Worm (Caenorhabditis elegans): ENCODE measurements around the gene F11G11.15.

- no peak for TF ChIP-seq him-1 (tag; optimal IDR thresholded peaks at IDR 0.05)
- no peak for TF ChIP-seq dao-5 (tag; optimal IDR thresholded peaks at IDR 0.05)
- no peak for TF ChIP-seq W03F9.2 (tag; optimal IDR thresholded peaks at IDR 0.05)
Measured at ce11 chrII:4858906-4859411, 15.7 kb upstream of the F11G11.15 start.
